Fruit fly (Drosophila melanogaster) whole organism, embryonic: ENCODE measurements around the gene IFT43.

Source experiments
- CG10543 ChIP-seq: fragments of 200-800 bp; sonication (Bioruptor generic); optimal IDR thresholded peaks from 3 replicates; lab custom pipeline; 2017; ENCODE audit warnings: missing biosample characterization, mild to moderate bottlenecking, missing genetic modification characterization, moderate library complexity
- CG12219 ChIP-seq: fragments of 200-800 bp; sonication (Bioruptor generic); optimal IDR thresholded peaks from 3 replicates; lab custom pipeline; 2018; ENCODE audit warnings: missing biosample characterization, mild to moderate bottlenecking, missing genetic modification characterization
- CG12299 ChIP-seq: fragments of 200-800 bp; sonication (Bioruptor generic); optimal IDR thresholded peaks from 2 replicates; lab custom pipeline; 2018; ENCODE audit warnings: missing biosample characterization, mild to moderate bottlenecking, missing genetic modification characterization
- CG1233 ChIP-seq: fragments of 200-800 bp; sonication (Bioruptor generic); optimal IDR thresholded peaks from 4 replicates; lab custom pipeline; 2018; ENCODE audit warnings: missing biosample characterization, mild to moderate bottlenecking, missing genetic modification characterization
- CG15269 ChIP-seq: fragments of 200-800 bp; sonication (Bioruptor generic); optimal IDR thresholded peaks from 2 replicates; lab custom pipeline; 2018; ENCODE audit warnings: missing biosample characterization, mild to moderate bottlenecking, missing genetic modification characterization, moderate library complexity
- CG15479 ChIP-seq: fragments of 200-800 bp; sonication (Bioruptor generic); optimal IDR thresholded peaks from 3 replicates; lab custom pipeline; 2019; ENCODE audit warnings: missing biosample characterization, mild to moderate bottlenecking, missing genetic modification characterization, moderate library complexity
- CG1603 ChIP-seq: fragments of 200-800 bp; sonication (Bioruptor generic); optimal IDR thresholded peaks from 2 replicates; lab custom pipeline; 2019; ENCODE audit warnings: missing biosample characterization, mild to moderate bottlenecking, missing genetic modification characterization, moderate library complexity
- CG17802 ChIP-seq: fragments of 200-800 bp; sonication (Bioruptor generic); optimal IDR thresholded peaks from 2 replicates; lab custom pipeline; 2018; ENCODE audit warnings: missing biosample characterization, mild to moderate bottlenecking, missing genetic modification characterization, moderate library complexity
- CG18619 ChIP-seq: fragments of 200-800 bp; sonication (Bioruptor generic); optimal IDR thresholded peaks from 3 replicates; lab custom pipeline; 2017; ENCODE audit warnings: missing biosample characterization, mild to moderate bottlenecking, missing genetic modification characterization
- CG4707 ChIP-seq: fragments of 200-800 bp; sonication (Bioruptor generic); optimal IDR thresholded peaks from 2 replicates; lab custom pipeline; 2018; ENCODE audit warnings: missing biosample characterization, mild to moderate bottlenecking, missing genetic modification characterization, moderate library complexity
- CG7786 ChIP-seq: fragments of 200-800 bp; sonication (Bioruptor generic); optimal IDR thresholded peaks from 2 replicates; lab custom pipeline; 2016; ENCODE audit warnings: missing biosample characterization, missing genetic modification characterization
- CG8924 ChIP-seq: fragments of 200-800 bp; optimal IDR thresholded peaks from 3 replicates; lab custom pipeline; 2019; ENCODE audit warnings: missing biosample characterization, mild to moderate bottlenecking, missing genetic modification characterization, moderate library complexity
- D ChIP-seq, 2 experiments: fragments of 200-800 bp in 1 of 2; fragments of >200 bp in 1 of 2; sonication (Bioruptor generic) in 1 of 2; optimal IDR thresholded peaks; 2 replicates in 1 of 2; 3 replicates in 1 of 2; lab custom pipeline; 2017; ENCODE audit warnings: mild to moderate bottlenecking in 1 of 2, missing biosample characterization in 1 of 2, missing genetic modification characterization in 1 of 2, missing genetic modification reagents in 1 of 2
- D19B ChIP-seq: fragments of 200-800 bp; sonication (Bioruptor generic); optimal IDR thresholded peaks from 2 replicates; lab custom pipeline; 2017; ENCODE audit warnings: missing biosample characterization, mild to moderate bottlenecking, missing genetic modification characterization
- Dip3 ChIP-seq: fragments of 200-800 bp; sonication (Bioruptor generic); optimal IDR thresholded peaks from 3 replicates; lab custom pipeline; 2016; ENCODE audit warnings: missing biosample characterization, missing genetic modification characterization
- Hr78 ChIP-seq, 2 experiments: fragments of 200-800 bp in 1 of 2; fragments of >200 bp in 1 of 2; sonication (Bioruptor generic) in 1 of 2; optimal IDR thresholded peaks; 2 replicates each; lab custom pipeline; 2017 to 2019; ENCODE audit warnings: missing biosample characterization in 2 of 2, missing genetic modification characterization in 2 of 2, mild to moderate bottlenecking in 1 of 2, moderate library complexity in 1 of 2
- Nf-YC ChIP-seq: fragments of 200-800 bp; optimal IDR thresholded peaks from 3 replicates; lab custom pipeline; 2019; ENCODE audit warnings: missing biosample characterization, mild to moderate bottlenecking, missing genetic modification characterization, moderate library complexity
- Spps ChIP-seq: fragments of 200-800 bp; sonication (Bioruptor generic); optimal IDR thresholded peaks from 2 replicates; lab custom pipeline; 2018; ENCODE audit warnings: missing biosample characterization, mild to moderate bottlenecking, missing genetic modification characterization
- Sry-β ChIP-seq: fragments of 200-800 bp; sonication (Bioruptor generic); optimal IDR thresholded peaks from 2 replicates; lab custom pipeline; 2018; ENCODE audit warnings: missing biosample characterization, mild to moderate bottlenecking, missing genetic modification characterization, moderate library complexity
- Taf1 ChIP-seq: fragments of 200-800 bp; sonication (Bioruptor generic); IDR thresholded peaks from 2 replicates; pipeline ENCODE4 v1.3.6; 2022; ENCODE audit warnings: missing biosample characterization, missing genetic modification characterization
- bcd ChIP-seq: fragments of 200-800 bp; sonication (Bioruptor generic); optimal IDR thresholded peaks from 2 replicates; lab custom pipeline; 2017; ENCODE audit warnings: missing biosample characterization, mild to moderate bottlenecking, missing genetic modification characterization
- bsh ChIP-seq, 2 experiments: fragments of 200-800 bp; sonication (Bioruptor generic); optimal IDR thresholded peaks; 2 replicates each; lab custom pipeline; 2017 to 2018; ENCODE audit warnings: mild to moderate bottlenecking in 2 of 2, missing biosample characterization in 2 of 2, missing genetic modification characterization in 2 of 2, moderate library complexity in 1 of 2
- chm ChIP-seq: fragments of 200-800 bp; sonication (Bioruptor generic); IDR thresholded peaks from 2 replicates; pipeline ENCODE4 v1.3.6; 2022; ENCODE audit warnings: missing biosample characterization, missing genetic modification characterization
- exex ChIP-seq: fragments of 200-800 bp; sonication (Bioruptor generic); optimal IDR thresholded peaks from 4 replicates; lab custom pipeline; 2018; ENCODE audit warnings: missing biosample characterization, mild to moderate bottlenecking, missing genetic modification characterization, moderate library complexity
- ham ChIP-seq: fragments of 200-800 bp; sonication (Bioruptor generic); IDR thresholded peaks from 2 replicates; pipeline ENCODE4 v1.3.6; 2022; ENCODE audit warnings: missing biosample characterization, missing genetic modification characterization
- hb ChIP-seq: fragments of 200-800 bp; sonication (Bioruptor generic); IDR thresholded peaks from 3 replicates; pipeline ENCODE4 v1.3.6; 2022; ENCODE audit warnings: missing biosample characterization, missing genetic modification characterization; ENCODE audit not compliant: partially characterized antibody
- kni ChIP-seq: fragments of 200-800 bp; sonication (Bioruptor generic); optimal IDR thresholded peaks from 3 replicates; lab custom pipeline; 2017; ENCODE audit warnings: mild to moderate bottlenecking, missing biosample characterization, missing genetic modification reagents, missing genetic modification characterization
- oc ChIP-seq: fragments of 200-800 bp; sonication (Bioruptor generic); optimal IDR thresholded peaks from 2 replicates; lab custom pipeline; 2018; ENCODE audit warnings: missing biosample characterization, mild to moderate bottlenecking, missing genetic modification characterization, moderate library complexity
- pros ChIP-seq: fragments of 200-800 bp; sonication (Bioruptor generic); optimal IDR thresholded peaks from 3 replicates; lab custom pipeline; 2019; ENCODE audit warnings: missing biosample characterization, mild to moderate bottlenecking, missing genetic modification characterization, moderate library complexity
- repo ChIP-seq: fragments of 200-800 bp; sonication (Bioruptor generic); optimal IDR thresholded peaks from 2 replicates; lab custom pipeline; 2016; ENCODE audit warnings: missing biosample characterization, missing genetic modification characterization
- ro ChIP-seq: fragments of 200-800 bp; sonication (Bioruptor generic); IDR thresholded peaks from 2 replicates; pipeline ENCODE4 v1.3.6; 2022; ENCODE audit warnings: missing biosample characterization, missing genetic modification characterization
- scrt ChIP-seq: fragments of 200-800 bp; sonication (Bioruptor generic); optimal IDR thresholded peaks from 2 replicates; lab custom pipeline; 2018; ENCODE audit warnings: missing biosample characterization, mild to moderate bottlenecking, missing genetic modification characterization, moderate library complexity
- sens ChIP-seq: fragments of 200-800 bp; sonication (Bioruptor generic); peaks from one replicate; lab custom pipeline; 2016; ENCODE audit warnings: missing biosample characterization, missing genetic modification characterization
- tll ChIP-seq, 2 experiments: fragments of 200-800 bp in 1 of 2; fragments of >200 bp in 1 of 2; sonication (Bioruptor generic) in 1 of 2; optimal IDR thresholded peaks; 2 replicates each; lab custom pipeline; 2017 to 2019; ENCODE audit warnings: missing biosample characterization in 2 of 2, missing genetic modification characterization in 2 of 2, mild to moderate bottlenecking in 1 of 2, moderate library complexity in 1 of 2
- twi ChIP-seq: fragments of 200-800 bp; optimal IDR thresholded peaks from 2 replicates; lab custom pipeline; 2019; ENCODE audit warnings: missing biosample characterization, mild to moderate bottlenecking, missing genetic modification characterization, moderate library complexity
- usp ChIP-seq: fragments of >200 bp; optimal IDR thresholded peaks from 2 replicates; lab custom pipeline; 2017; ENCODE audit warnings: missing biosample characterization, missing genetic modification characterization
- zen ChIP-seq: fragments of 200-800 bp; sonication (Bioruptor generic); optimal IDR thresholded peaks from 3 replicates; lab custom pipeline; 2018; ENCODE audit warnings: missing biosample characterization, mild to moderate bottlenecking, missing genetic modification characterization, moderate library complexity

IFT43 gene

dm6 chr2L:12681603-12682368 lies 13.0 kb downstream of the IFT43 start (continued):
- no peak for TF ChIP-seq usp
- TF ChIP-seq exex, result no peak
- TF ChIP-seq CG8924 (tag; lab: Kevin White, UChicago), result peak; percentile 1
- no peak for TF ChIP-seq CG15269 (tag; lab: Kevin White, UChicago)
- TF ChIP-seq CG12299 (tag; lab: Kevin White, UChicago), result no peak
- no peak for TF ChIP-seq CG18619 (GFP tag; lab: Kevin White, UChicago)
- TF ChIP-seq CG1233, result no peak
- peak in 1 of 2 experiments; percentile 54 for TF ChIP-seq tll (GFP tag; optimal IDR thresholded peaks at IDR 0.05; lab: Kevin White, UChicago)
- no peak for TF ChIP-seq Sry-β (GFP tag; lab: Kevin White, UChicago)
- TF ChIP-seq ro (GFP tag; lab: Robert Waterston, UW), result no peak
- peak; percentile 57 for TF ChIP-seq Nf-YC (tag; lab: Kevin White, UChicago)
- TF ChIP-seq bcd (GFP tag; lab: Kevin White, UChicago), result no peak
- no peak for TF ChIP-seq CG17802 (tag; lab: Kevin White, UChicago)
- no peak for TF ChIP-seq CG4707 (GFP tag; lab: Kevin White, UChicago)
- no peak for TF ChIP-seq chm (GFP tag; lab: Robert Waterston, UW)
- no peak for TF ChIP-seq repo (GFP tag; lab: Kevin White, UChicago)
- TF ChIP-seq CG12219 (GFP tag; lab: Kevin White, UChicago), result no peak
- no peak for TF ChIP-seq CG10543 (GFP tag; lab: Kevin White, UChicago)
- TF ChIP-seq pros (GFP tag; lab: Kevin White, UChicago), result peak; percentile 77
- TF ChIP-seq scrt (GFP tag; lab: Kevin White, UChicago), result peak; percentile 89
- no peak for TF ChIP-seq CG7786 (GFP tag; lab: Kevin White, UChicago)
- no peak for TF ChIP-seq Taf1
- TF ChIP-seq Dip3, result no peak
- TF ChIP-seq D19B (GFP tag; lab: Kevin White, UChicago), result no peak
- TF ChIP-seq D (optimal IDR thresholded peaks at IDR 0.05; lab: Kevin White, UChicago), result no peak
- TF ChIP-seq D (GFP tag; optimal IDR thresholded peaks at IDR 0.05; lab: Kevin White, UChicago), result peak; percentile 29
- TF ChIP-seq Hr78 (GFP tag; optimal IDR thresholded peaks at IDR 0.05; lab: Kevin White, UChicago), result no peak
- TF ChIP-seq sens (GFP tag; lab: Kevin White, UChicago), result peak; percentile 85
- peak; percentile 45 for TF ChIP-seq kni (GFP tag; lab: Kevin White, UChicago)
- no peak for TF ChIP-seq Spps (tag; lab: Kevin White, UChicago)
- peak; percentile 21 for TF ChIP-seq oc (tag; lab: Kevin White, UChicago)
- peak in 1 of 2 experiments; percentile 6 for TF ChIP-seq bsh (GFP tag; optimal IDR thresholded peaks at IDR 0.05; lab: Kevin White, UChicago)
- TF ChIP-seq ham (GFP tag; lab: Robert Waterston, UW), result no peak

dm6 chr2L:12679310-12679709 lies 15.5 kb downstream of the IFT43 start:
- peak; percentile 21 for TF ChIP-seq CG4707 (GFP tag; lab: Kevin White, UChicago)
- TF ChIP-seq hb, result no peak
- no peak for TF ChIP-seq CG1603 (tag; lab: Kevin White, UChicago)
- TF ChIP-seq CG15479 (GFP tag; lab: Kevin White, UChicago), result peak; percentile 59
- peak; percentile 57 for TF ChIP-seq twi
- TF ChIP-seq zen (tag; lab: Kevin White, UChicago), result peak; percentile 67
